Worm (Caenorhabditis elegans) whole organism, L1 larva: ENCODE measurements around the gene T13C2.3.

ENCODE experiments used
- C04F5.9 ChIP-seq: sonication (generic microtip); optimal IDR thresholded peaks from 2 replicates; lab custom pipeline; 2016; ENCODE audit warnings: missing genetic modification characterization, missing compliant biosample characterization
- ama-1 ChIP-seq: fragments of 150-350 bp; optimal IDR thresholded peaks from 2 replicates; lab custom pipeline; 2014
- blmp-1 ChIP-seq: fragments of 150-350 bp; optimal IDR thresholded peaks from 2 replicates; lab custom pipeline; 2014; ENCODE audit warnings: missing biosample characterization, missing genetic modification characterization
- ceh-8 ChIP-seq: fragments of 200-800 bp; sonication (Bioruptor generic); optimal IDR thresholded peaks from 2 replicates; lab custom pipeline; 2018; ENCODE audit warnings: mild to moderate bottlenecking, missing genetic modification characterization, moderate library complexity, missing compliant biosample characterization
- ceh-82 ChIP-seq, 3 experiments: fragments of 150-350 bp in 1 of 3; sonication (generic microtip) in 2 of 3; optimal IDR thresholded peaks; 2 replicates each; lab custom pipeline; 2014 to 2017; ENCODE audit warnings: missing biosample characterization in 3 of 3, missing genetic modification characterization in 3 of 3
- dpl-1 ChIP-seq, 3 experiments: fragments of 150-350 bp in 2 of 3; sonication (generic microtip) in 1 of 3; optimal IDR thresholded peaks; 2 replicates each; lab custom pipeline; 2014 to 2017; ENCODE audit warnings: missing biosample characterization in 3 of 3, missing genetic modification characterization in 3 of 3, missing genetic modification reagents in 3 of 3
- dsc-1 ChIP-seq: sonication (generic microtip); optimal IDR thresholded peaks from 2 replicates; lab custom pipeline; 2016; ENCODE audit warnings: mild to moderate bottlenecking, missing genetic modification characterization, missing compliant biosample characterization
- efl-1 ChIP-seq, 4 experiments: fragments of 150-350 bp; optimal IDR thresholded peaks in 3 of 4; peaks in 1 of 4; 1 replicate in 1 of 4; 2 replicates in 3 of 4; lab custom pipeline; 2014; ENCODE audit warnings: missing biosample characterization in 2 of 4, missing genetic modification characterization in 2 of 4, missing genetic modification reagents in 2 of 4
- efl-3 ChIP-seq: fragments of 200-800 bp; sonication (Bioruptor generic); optimal IDR thresholded peaks from 2 replicates; lab custom pipeline; 2018; ENCODE audit warnings: mild to moderate bottlenecking, missing genetic modification characterization, missing compliant biosample characterization
- elt-2 ChIP-seq: sonication (generic microtip); optimal IDR thresholded peaks from 2 replicates; lab custom pipeline; 2016; ENCODE audit warnings: missing genetic modification characterization, mild to moderate bottlenecking, inconsistent platforms, missing compliant biosample characterization, missing genetic modification reagents
- elt-3 ChIP-seq, 6 experiments: fragments of 150-350 bp in 1 of 6; sonication (generic microtip); optimal IDR thresholded peaks; 2 replicates each; lab custom pipeline; 2017 to 2018; ENCODE audit warnings: missing biosample characterization in 6 of 6, missing genetic modification characterization in 6 of 6, inconsistent platforms in 1 of 6
- fkh-10 ChIP-seq: sonication (generic microtip); optimal IDR thresholded peaks from 2 replicates; lab custom pipeline; 2017; ENCODE audit warnings: missing biosample characterization, missing genetic modification reagents, missing genetic modification characterization
- fkh-8 ChIP-seq: sonication (generic microtip); optimal IDR thresholded peaks from 2 replicates; lab custom pipeline; 2016; ENCODE audit warnings: mild to moderate bottlenecking, missing genetic modification characterization, missing compliant biosample characterization
- hlh-4 ChIP-seq: sonication (generic microtip); optimal IDR thresholded peaks from 2 replicates; lab custom pipeline; 2016; ENCODE audit warnings: mild to moderate bottlenecking, missing genetic modification characterization, missing compliant biosample characterization
- hpl-2 ChIP-seq: fragments of 150-350 bp; optimal IDR thresholded peaks from 2 replicates; lab custom pipeline; 2014; ENCODE audit warnings: missing biosample characterization, missing genetic modification reagents, missing genetic modification characterization
- isw-1 ChIP-seq: fragments of 200-800 bp; sonication (Bioruptor generic); IDR thresholded peaks from 2 replicates; pipeline ENCODE4 v1.3.6; 2022; ENCODE audit warnings: missing genetic modification characterization, missing compliant biosample characterization
- lin-13 ChIP-seq: fragments of 150-350 bp; optimal IDR thresholded peaks from 2 replicates; lab custom pipeline; 2014; ENCODE audit warnings: missing biosample characterization, missing genetic modification reagents, missing genetic modification characterization
- lin-14 ChIP-seq: fragments of 200-800 bp; sonication (Bioruptor generic); optimal IDR thresholded peaks from 2 replicates; lab custom pipeline; 2018; ENCODE audit warnings: mild to moderate bottlenecking, missing genetic modification characterization, moderate library complexity, missing compliant biosample characterization
- lin-35 ChIP-seq, 2 experiments: fragments of 150-350 bp; optimal IDR thresholded peaks; 2 replicates each; lab custom pipeline; 2014; ENCODE audit warnings: missing biosample characterization in 2 of 2, missing genetic modification characterization in 2 of 2, missing genetic modification reagents in 2 of 2
- lin-39 ChIP-seq: fragments of 150-350 bp; optimal IDR thresholded peaks from 2 replicates; lab custom pipeline; 2014; ENCODE audit warnings: missing biosample characterization, missing genetic modification reagents, missing genetic modification characterization
- lsy-2 ChIP-seq, 2 experiments: fragments of 150-350 bp; optimal IDR thresholded peaks; 2 replicates each; lab custom pipeline; 2014; ENCODE audit warnings: missing biosample characterization in 2 of 2, missing genetic modification characterization in 2 of 2
- mab-9 ChIP-seq: fragments of 200-800 bp; sonication (Bioruptor generic); IDR thresholded peaks from 2 replicates; pipeline ENCODE4 v1.3.6; 2022; ENCODE audit warnings: missing genetic modification reagents, missing genetic modification characterization, missing compliant biosample characterization
- mep-1 ChIP-seq: fragments of 150-350 bp; optimal IDR thresholded peaks from 2 replicates; lab custom pipeline; 2014; ENCODE audit warnings: missing biosample characterization, missing genetic modification characterization
- nhr-12 ChIP-seq: sonication (generic microtip); optimal IDR thresholded peaks from 2 replicates; lab custom pipeline; 2017; ENCODE audit warnings: missing biosample characterization, missing genetic modification characterization
- nhr-20 ChIP-seq: sonication (generic microtip); optimal IDR thresholded peaks from 2 replicates; lab custom pipeline; 2016; ENCODE audit warnings: mild to moderate bottlenecking, missing genetic modification characterization, missing compliant biosample characterization
- nhr-47 ChIP-seq: sonication (generic microtip); optimal IDR thresholded peaks from 2 replicates; lab custom pipeline; 2016; ENCODE audit warnings: mild to moderate bottlenecking, missing genetic modification characterization, moderate library complexity, missing compliant biosample characterization
- nhr-71 ChIP-seq: sonication (generic microtip); optimal IDR thresholded peaks from 2 replicates; lab custom pipeline; 2016; ENCODE audit warnings: mild to moderate bottlenecking, missing genetic modification characterization, moderate library complexity, missing compliant biosample characterization
- nhr-85 ChIP-seq: sonication (generic microtip); peaks from one replicate; lab custom pipeline; 2016; ENCODE audit warnings: missing genetic modification characterization, inconsistent platforms, missing compliant biosample characterization
- rnt-1 ChIP-seq: sonication (generic microtip); optimal IDR thresholded peaks from 2 replicates; lab custom pipeline; 2016; ENCODE audit warnings: mild to moderate bottlenecking, missing genetic modification characterization, moderate library complexity, missing compliant biosample characterization
- skn-1 ChIP-seq: fragments of 150-350 bp; optimal IDR thresholded peaks from 2 replicates; lab custom pipeline; 2014; ENCODE audit warnings: missing biosample characterization, missing genetic modification characterization
- snu-23 ChIP-seq: sonication (generic microtip); optimal IDR thresholded peaks from 2 replicates; lab custom pipeline; 2016; ENCODE audit warnings: missing genetic modification characterization, missing compliant biosample characterization
- sptf-1 ChIP-seq: fragments of 150-350 bp; optimal IDR thresholded peaks from 2 replicates; lab custom pipeline; 2014; ENCODE audit warnings: missing biosample characterization, missing genetic modification characterization
- swsn-7 ChIP-seq: sonication (generic microtip); optimal IDR thresholded peaks from 2 replicates; lab custom pipeline; 2016; ENCODE audit warnings: missing genetic modification characterization, missing compliant biosample characterization
- unc-130 ChIP-seq: fragments of 150-350 bp; optimal IDR thresholded peaks from 2 replicates; lab custom pipeline; 2017; ENCODE audit warnings: missing biosample characterization, missing genetic modification characterization, inconsistent platforms
- unc-30 ChIP-seq: sonication (generic microtip); optimal IDR thresholded peaks from 2 replicates; lab custom pipeline; 2017; ENCODE audit warnings: missing biosample characterization, missing genetic modification characterization
- unc-62 ChIP-seq: fragments of 150-350 bp; optimal IDR thresholded peaks from 2 replicates; lab custom pipeline; 2014; ENCODE audit warnings: missing biosample characterization, missing genetic modification reagents, missing genetic modification characterization
- unc-98 ChIP-seq: fragments of 200-800 bp; sonication (Bioruptor generic); IDR thresholded peaks from 2 replicates; pipeline ENCODE4 v1.3.6; 2022; ENCODE audit warnings: missing genetic modification characterization, missing compliant biosample characterization
- zip-4 ChIP-seq: fragments of 200-800 bp; sonication (Bioruptor generic); optimal IDR thresholded peaks from 2 replicates; lab custom pipeline; 2018; ENCODE audit warnings: mild to moderate bottlenecking, missing genetic modification characterization, moderate library complexity, missing compliant biosample characterization

The T13C2.3 gene

DNA sequence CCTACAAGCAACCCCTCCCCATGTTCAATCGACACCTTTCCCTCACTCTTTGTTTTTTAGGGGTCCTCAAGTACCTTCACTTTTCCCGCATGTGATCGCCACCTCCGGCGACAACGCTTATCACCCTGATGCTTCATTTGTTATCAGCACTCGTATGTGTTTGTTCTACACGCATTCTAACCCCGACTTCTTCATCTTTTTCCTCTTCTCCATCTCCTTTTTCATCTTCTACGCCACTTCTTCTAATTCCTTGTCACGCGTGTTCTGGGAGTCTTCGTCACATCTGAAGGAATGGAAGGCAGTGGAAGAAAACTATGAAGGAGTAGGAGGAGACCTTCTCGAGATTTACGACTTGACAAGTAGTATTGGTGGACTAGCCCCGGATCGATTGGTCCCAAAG is 41.0 kb downstream of the T13C2.3 start:
- TF ChIP-seq efl-3, result no peak
- peak; percentile 23 for TF ChIP-seq elt-2 (tag; lab: Kevin White, UChicago)
- peak; percentile 82 for TF ChIP-seq blmp-1 (tag; lab: Kevin White, UChicago)
- TF ChIP-seq elt-3 (tag; optimal IDR thresholded peaks at IDR 0.05; lab: Kevin White, UChicago), result peak in 3 of 6 experiments; percentile 4 to 62 (median 26)
- TF ChIP-seq lin-14 (GFP tag; lab: Kevin White, UChicago), result peak; percentile 43
- peak; percentile 32 for TF ChIP-seq nhr-71 (tag; lab: Kevin White, UChicago)
- TF ChIP-seq nhr-47 (tag; lab: Kevin White, UChicago), result no peak
- peak; percentile 2 for TF ChIP-seq snu-23 (GFP tag; lab: Kevin White, UChicago)
- no peak for TF ChIP-seq efl-1 (optimal IDR thresholded peaks at IDR 0.05; lab: Kevin White, UChicago)
- peak in 1 of 2 experiments; percentile 90 for TF ChIP-seq efl-1 (GFP tag; optimal IDR thresholded peaks at IDR 0.05 in 1 of 2; lab: Kevin White, UChicago)
- TF ChIP-seq lin-35 (GFP tag; optimal IDR thresholded peaks at IDR 0.05; lab: Kevin White, UChicago), result peak in 1 of 2 experiments; percentile 50
- no peak for TF ChIP-seq skn-1 (tag; lab: Kevin White, UChicago)
- no peak for TF ChIP-seq ceh-8 (GFP tag; lab: Kevin White, UChicago)
- TF ChIP-seq nhr-20 (tag; lab: Kevin White, UChicago), result peak; percentile 38
- TF ChIP-seq nhr-12 (tag; lab: Kevin White, UChicago), result no peak
- no peak for TF ChIP-seq hpl-2 (GFP tag; lab: Kevin White, UChicago)
- TF ChIP-seq nhr-85, result peak; percentile 62
- peak; percentile 11 for TF ChIP-seq mep-1 (tag; lab: Kevin White, UChicago)

DNA sequence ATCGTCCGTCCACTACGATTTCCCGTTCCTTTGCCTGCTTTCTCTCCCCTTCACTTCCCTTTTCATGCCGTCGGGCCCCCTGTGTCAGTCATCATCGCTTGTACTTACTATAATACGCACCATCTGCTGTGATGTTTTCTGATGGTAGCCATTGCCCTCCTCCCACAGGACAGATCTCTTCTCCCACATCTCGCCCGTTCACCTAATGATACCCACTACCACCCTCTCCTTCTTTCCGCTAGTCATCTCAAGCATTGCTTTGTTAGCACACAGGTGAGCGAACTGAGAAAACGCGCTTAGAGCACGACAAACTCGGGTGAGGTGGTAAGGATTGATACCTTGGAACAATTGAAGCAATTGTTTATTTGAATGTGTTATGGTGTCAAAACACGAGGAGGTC is 41.9 kb downstream of the T13C2.3 start:
- TF ChIP-seq efl-1 (optimal IDR thresholded peaks at IDR 0.05; lab: Kevin White, UChicago) (no peak), efl-1 (GFP tag; optimal IDR thresholded peaks at IDR 0.05 in 1 of 2; lab: Kevin White, UChicago) (peak in 1 of 2 experiments; percentile 16), elt-2 (tag; lab: Kevin White, UChicago) (no peak), ceh-82 (tag; optimal IDR thresholded peaks at IDR 0.05; lab: Kevin White, UChicago) (no peak), nhr-85 (peak; percentile 74), dsc-1 (tag; lab: Kevin White, UChicago) (no peak), blmp-1 (tag; lab: Kevin White, UChicago) (peak; percentile 72), lin-13 (no peak), fkh-10 (GFP tag; lab: Kevin White, UChicago) (no peak), unc-62 (GFP tag; lab: Kevin White, UChicago) (no peak), lin-35 (GFP tag; optimal IDR thresholded peaks at IDR 0.05; lab: Kevin White, UChicago) (no peak), lsy-2 (tag; optimal IDR thresholded peaks at IDR 0.05; lab: Kevin White, UChicago) (no peak), mab-9 (GFP tag; lab: Robert Waterston, UW) (no peak), dpl-1 (GFP tag; optimal IDR thresholded peaks at IDR 0.05; lab: Kevin White, UChicago) (no peak), ama-1 (lab: Kevin White, UChicago) (no peak)

DNA sequence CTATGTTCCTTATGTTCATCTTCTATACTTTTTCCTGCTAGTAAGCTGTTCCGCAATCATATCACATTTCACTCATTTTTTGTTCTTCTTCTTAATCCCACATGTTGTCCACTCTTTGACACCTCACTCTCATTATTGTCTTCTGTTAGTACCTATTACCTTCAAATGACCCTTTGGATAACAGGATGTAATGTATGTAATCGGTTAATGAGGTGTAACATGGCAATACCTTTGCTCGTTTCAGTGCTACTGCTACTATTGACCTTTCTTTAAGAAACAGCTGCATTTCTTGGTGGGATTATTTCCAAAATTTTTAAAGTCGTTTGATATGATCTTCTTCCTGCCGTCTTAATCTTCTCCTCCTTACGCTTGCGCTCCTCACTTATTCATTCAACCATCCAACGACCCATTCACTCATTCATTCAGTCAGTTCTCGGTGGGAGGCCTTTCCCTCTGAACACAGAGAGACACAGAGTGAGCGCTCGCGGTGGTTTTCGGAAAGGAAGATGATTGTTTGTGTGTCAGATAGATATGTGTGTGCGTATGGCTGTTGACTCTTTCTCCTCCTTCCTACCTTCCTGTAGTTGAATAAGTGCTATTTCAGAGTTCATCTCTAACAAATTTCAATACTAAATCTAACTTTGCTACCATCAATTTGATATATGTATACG is 42.6 kb downstream of the T13C2.3 start:
- TF ChIP-seq blmp-1 (tag; lab: Kevin White, UChicago) (peak; percentile 32), C04F5.9 (no peak), dpl-1 (GFP tag; optimal IDR thresholded peaks at IDR 0.05; lab: Kevin White, UChicago) (no peak), unc-130 (tag; lab: Kevin White, UChicago) (no peak), ceh-82 (tag; optimal IDR thresholded peaks at IDR 0.05; lab: Kevin White, UChicago) (peak in 1 of 3 experiments; percentile 6), hlh-4 (tag; lab: Kevin White, UChicago) (no peak), lin-39 (no peak), dsc-1 (tag; lab: Kevin White, UChicago) (peak; percentile 21), zip-4 (GFP tag; lab: Kevin White, UChicago) (no peak), rnt-1 (tag; lab: Kevin White, UChicago) (peak; percentile 6), fkh-10 (GFP tag; lab: Kevin White, UChicago) (no peak), unc-98 (GFP tag; lab: Robert Waterston, UW) (no peak), lin-14 (GFP tag; lab: Kevin White, UChicago) (peak; percentile 61), swsn-7 (tag; lab: Kevin White, UChicago) (no peak), lin-35 (GFP tag; optimal IDR thresholded peaks at IDR 0.05; lab: Kevin White, UChicago) (no peak), nhr-71 (tag; lab: Kevin White, UChicago) (no peak), skn-1 (tag; lab: Kevin White, UChicago) (no peak), efl-1 (optimal IDR thresholded peaks at IDR 0.05; lab: Kevin White, UChicago) (no peak), efl-1 (GFP tag; optimal IDR thresholded peaks at IDR 0.05 in 1 of 2; lab: Kevin White, UChicago) (peak in 1 of 2 experiments; percentile 66), isw-1 (GFP tag; lab: Robert Waterston, UW) (no peak), sptf-1 (tag; lab: Kevin White, UChicago) (no peak), fkh-8 (tag; lab: Kevin White, UChicago) (no peak), ama-1 (lab: Kevin White, UChicago) (no peak), unc-30 (tag; lab: Kevin White, UChicago) (no peak)
